Worm (Caenorhabditis elegans) whole organism, young adult: Measurements from ENCODE around the gene ZC302.3.

Source experiments
- B0019.2 ChIP-seq: fragments of 200-800 bp; sonication (Bioruptor generic); conservative IDR thresholded peaks from 2 replicates; pipeline ENCODE4 v1.3.6; 2022; ENCODE audit warnings: missing genetic modification reagents, missing genetic modification characterization, missing compliant biosample characterization
- B0336.3 ChIP-seq: fragments of 200-800 bp; sonication (Bioruptor generic); IDR thresholded peaks from 2 replicates; pipeline ENCODE4 v1.3.6; 2022; ENCODE audit warnings: missing genetic modification characterization, missing compliant biosample characterization
- D2030.7 ChIP-seq: fragments of 200-800 bp; sonication (Bioruptor generic); IDR thresholded peaks from 2 replicates; pipeline ENCODE4 v1.3.6; 2022; ENCODE audit warnings: missing genetic modification reagents, missing genetic modification characterization, missing compliant biosample characterization
- F22D6.2 ChIP-seq: sonication (generic microtip); optimal IDR thresholded peaks from 2 replicates; lab custom pipeline; 2016; ENCODE audit warnings: mild to moderate bottlenecking, missing genetic modification characterization, missing compliant biosample characterization
- F37B4.10 ChIP-seq: fragments of 200-800 bp; sonication (Bioruptor generic); IDR thresholded peaks from 2 replicates; pipeline ENCODE4 v1.3.6; 2022; ENCODE audit warnings: missing genetic modification characterization, missing compliant biosample characterization
- F49E8.2 ChIP-seq: sonication (generic microtip); optimal IDR thresholded peaks from 3 replicates; lab custom pipeline; 2017; ENCODE audit warnings: missing genetic modification characterization, mild to moderate bottlenecking, missing compliant biosample characterization, antibody characterized with exemption, moderate library complexity; ENCODE audit not compliant: insufficient read depth
- atf-7 ChIP-seq: sonication (generic microtip); optimal IDR thresholded peaks from 2 replicates; lab custom pipeline; 2017; ENCODE audit warnings: mild to moderate bottlenecking, missing genetic modification characterization, missing compliant biosample characterization
- attf-3 ChIP-seq: fragments of 200-800 bp; sonication (Bioruptor generic); conservative IDR thresholded peaks from 2 replicates; pipeline ENCODE4 v1.3.6; 2022; ENCODE audit warnings: missing genetic modification reagents, missing genetic modification characterization, missing compliant biosample characterization
- attf-5 ChIP-seq: fragments of 200-800 bp; sonication (Bioruptor generic); optimal IDR thresholded peaks from 2 replicates; lab custom pipeline; 2018; ENCODE audit warnings: mild to moderate bottlenecking, missing genetic modification characterization, missing compliant biosample characterization
- attf-6 ChIP-seq: fragments of 200-800 bp; sonication (Bioruptor generic); IDR thresholded peaks from 2 replicates; pipeline ENCODE4 v1.3.6; 2022; ENCODE audit warnings: missing genetic modification reagents, missing genetic modification characterization, missing compliant biosample characterization
- bed-1 ChIP-seq: fragments of 200-800 bp; sonication (Bioruptor generic); IDR thresholded peaks from 2 replicates; pipeline ENCODE4 v1.3.6; 2022; ENCODE audit warnings: missing genetic modification reagents, missing genetic modification characterization, missing compliant biosample characterization
- cebp-1 ChIP-seq, 2 experiments: fragments of 200-800 bp in 1 of 2; sonication (Bioruptor generic) in 1 of 2; sonication (generic microtip) in 1 of 2; IDR thresholded peaks in 1 of 2; optimal IDR thresholded peaks in 1 of 2; 2 replicates each; pipeline versions ENCODE4 v1.3.6 to Lab custom; 2017 to 2022; ENCODE audit warnings: missing compliant biosample characterization in 2 of 2, missing genetic modification characterization in 2 of 2, mild to moderate bottlenecking in 1 of 2, missing genetic modification reagents in 1 of 2, moderate library complexity in 1 of 2
- ceh-58 ChIP-seq: fragments of 200-800 bp; sonication (Bioruptor generic); IDR thresholded peaks from 2 replicates; pipeline ENCODE4 v1.3.6; 2022; ENCODE audit warnings: missing genetic modification characterization, missing compliant biosample characterization
- die-1 ChIP-seq: sonication (generic microtip); optimal IDR thresholded peaks from 2 replicates; lab custom pipeline; 2016; ENCODE audit warnings: missing genotype, mild to moderate bottlenecking, missing genetic modification characterization, missing compliant biosample characterization
- dpl-1 ChIP-seq: fragments of 150-350 bp; optimal IDR thresholded peaks from 2 replicates; lab custom pipeline; 2014; ENCODE audit warnings: missing biosample characterization, missing genetic modification reagents, missing genetic modification characterization
- egl-44 ChIP-seq: fragments of 200-800 bp; sonication (Bioruptor generic); IDR thresholded peaks from 2 replicates; pipeline ENCODE4 v1.3.6; 2022; ENCODE audit warnings: missing genetic modification reagents, missing genetic modification characterization, missing compliant biosample characterization
- ekl-4 ChIP-seq: fragments of 200-800 bp; sonication (Bioruptor generic); IDR thresholded peaks from 2 replicates; pipeline ENCODE4 v1.3.6; 2022; ENCODE audit warnings: missing genetic modification reagents, missing genetic modification characterization, missing compliant biosample characterization
- ets-4 ChIP-seq: fragments of 200-800 bp; sonication (Bioruptor generic); optimal IDR thresholded peaks from 2 replicates; lab custom pipeline; 2018; ENCODE audit warnings: mild to moderate bottlenecking, missing genetic modification characterization, missing compliant biosample characterization
- fkh-3 ChIP-seq: sonication (generic microtip); optimal IDR thresholded peaks from 2 replicates; lab custom pipeline; 2016; ENCODE audit warnings: mild to moderate bottlenecking, missing genetic modification characterization, missing compliant biosample characterization
- hlh-12 ChIP-seq: sonication (generic microtip); optimal IDR thresholded peaks from 2 replicates; lab custom pipeline; 2016; ENCODE audit warnings: missing genetic modification characterization, missing compliant biosample characterization
- hlh-26 ChIP-seq: fragments of 200-800 bp; sonication (Bioruptor generic); conservative IDR thresholded peaks from 2 replicates; pipeline ENCODE4 v1.3.6; 2022; ENCODE audit warnings: missing genetic modification reagents, missing genetic modification characterization, missing compliant biosample characterization
- let-607 ChIP-seq, 2 experiments: fragments of 200-800 bp in 1 of 2; sonication (Bioruptor generic) in 1 of 2; sonication (generic microtip) in 1 of 2; optimal IDR thresholded peaks; 2 replicates each; lab custom pipeline; 2016 to 2018; ENCODE audit warnings: mild to moderate bottlenecking in 2 of 2, missing compliant biosample characterization in 2 of 2, missing genetic modification characterization in 2 of 2, moderate library complexity in 2 of 2, missing genotype in 1 of 2
- lin-35 ChIP-seq, 3 experiments: fragments of 150-350 bp in 2 of 3; sonication (generic microtip) in 1 of 3; optimal IDR thresholded peaks; 2 replicates each; lab custom pipeline; 2014 to 2018; ENCODE audit warnings: missing biosample characterization in 3 of 3, missing genetic modification characterization in 3 of 3, missing genetic modification reagents in 3 of 3
- lsl-1 ChIP-seq: fragments of 200-800 bp; sonication (Bioruptor generic); optimal IDR thresholded peaks from 2 replicates; lab custom pipeline; 2018; ENCODE audit warnings: mild to moderate bottlenecking, missing genetic modification characterization, moderate library complexity, missing compliant biosample characterization
- lsy-27 ChIP-seq: sonication (generic microtip); optimal IDR thresholded peaks from 2 replicates; lab custom pipeline; 2017; ENCODE audit warnings: missing genetic modification characterization, mild to moderate bottlenecking, missing compliant biosample characterization, antibody characterized with exemption, missing genotype, borderline replicate concordance; ENCODE audit not compliant: insufficient read depth
- madf-10 ChIP-seq: sonication (generic microtip); optimal IDR thresholded peaks from 2 replicates; lab custom pipeline; 2016; ENCODE audit warnings: mild to moderate bottlenecking, missing genetic modification characterization, missing compliant biosample characterization
- nfyb-1 ChIP-seq: fragments of 200-800 bp; sonication (Bioruptor generic); IDR thresholded peaks from 2 replicates; pipeline ENCODE4 v1.3.6; 2022; ENCODE audit warnings: missing genetic modification reagents, missing genetic modification characterization, missing compliant biosample characterization
- nhr-80 ChIP-seq: sonication (generic microtip); optimal IDR thresholded peaks from 2 replicates; lab custom pipeline; 2016; ENCODE audit warnings: missing genetic modification characterization, missing compliant biosample characterization
- nhr-90 ChIP-seq: sonication (generic microtip); optimal IDR thresholded peaks from 2 replicates; lab custom pipeline; 2016; ENCODE audit warnings: missing genotype, mild to moderate bottlenecking, missing genetic modification characterization, missing compliant biosample characterization
- rec-8 ChIP-seq, 2 experiments: sonication (generic microtip); optimal IDR thresholded peaks; 2 replicates each; lab custom pipeline; 2016; ENCODE audit warnings: mild to moderate bottlenecking in 2 of 2, missing genetic modification characterization in 2 of 2, missing genetic modification reagents in 2 of 2, missing genotype in 2 of 2, missing biosample characterization in 1 of 2, missing compliant biosample characterization in 1 of 2, moderate library complexity in 1 of 2
- rpc-1 ChIP-seq, 2 experiments: fragments of 150-350 bp in 1 of 2; sonication (generic microtip) in 1 of 2; optimal IDR thresholded peaks; 2 replicates each; lab custom pipeline; 2014 to 2018; ENCODE audit warnings: missing biosample characterization in 1 of 2, missing genetic modification characterization in 1 of 2, missing genetic modification reagents in 1 of 2, missing genotype in 1 of 2
- snpc-1.1 ChIP-seq: sonication (generic microtip); optimal IDR thresholded peaks from 2 replicates; lab custom pipeline; 2017; ENCODE audit warnings: missing genetic modification characterization, mild to moderate bottlenecking, missing compliant biosample characterization, antibody characterized with exemption, moderate library complexity, missing genotype, missing genetic modification reagents; ENCODE audit not compliant: insufficient read depth
- snpc-3.4 ChIP-seq: sonication (generic microtip); optimal IDR thresholded peaks from 2 replicates; lab custom pipeline; 2017; ENCODE audit warnings: missing genetic modification characterization, mild to moderate bottlenecking, missing compliant biosample characterization, antibody characterized with exemption, moderate library complexity, missing genotype, missing genetic modification reagents
- ztf-22 ChIP-seq: fragments of 200-800 bp; sonication (Bioruptor generic); optimal IDR thresholded peaks from 2 replicates; lab custom pipeline; 2018; ENCODE audit warnings: mild to moderate bottlenecking, missing genetic modification characterization, moderate library complexity, missing compliant biosample characterization
- ztf-25 ChIP-seq: fragments of 200-800 bp; sonication (Bioruptor generic); IDR thresholded peaks from 2 replicates; pipeline ENCODE4 v1.3.6; 2022; ENCODE audit warnings: missing genetic modification reagents, missing genetic modification characterization, missing compliant biosample characterization

ZC302.3 gene

DNA sequence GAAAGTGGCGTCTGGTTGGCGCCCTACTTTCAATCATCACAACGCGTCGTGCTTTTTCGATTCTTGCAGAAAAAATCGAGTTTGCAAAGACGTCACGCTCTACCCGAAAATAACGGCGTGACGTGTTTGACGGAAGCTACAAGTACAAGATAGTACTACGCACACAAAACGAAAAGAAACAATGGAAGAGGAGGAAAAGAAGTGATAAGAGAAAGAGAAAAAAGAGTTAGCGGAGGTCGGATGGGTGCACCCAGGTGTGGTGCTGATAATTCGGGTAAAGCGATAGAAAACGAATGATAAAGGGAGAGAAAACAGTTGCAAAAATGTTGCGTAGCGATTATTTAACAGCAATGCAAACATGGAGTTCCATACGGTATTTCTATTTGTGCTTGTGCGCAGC is 14.6 kb downstream of the ZC302.3 start:
- TF ChIP-seq let-607 (tag; optimal IDR thresholded peaks at IDR 0.05; lab: Kevin White, UChicago) (no peak), nhr-80 (tag; lab: Kevin White, UChicago) (peak; percentile 86)

DNA sequence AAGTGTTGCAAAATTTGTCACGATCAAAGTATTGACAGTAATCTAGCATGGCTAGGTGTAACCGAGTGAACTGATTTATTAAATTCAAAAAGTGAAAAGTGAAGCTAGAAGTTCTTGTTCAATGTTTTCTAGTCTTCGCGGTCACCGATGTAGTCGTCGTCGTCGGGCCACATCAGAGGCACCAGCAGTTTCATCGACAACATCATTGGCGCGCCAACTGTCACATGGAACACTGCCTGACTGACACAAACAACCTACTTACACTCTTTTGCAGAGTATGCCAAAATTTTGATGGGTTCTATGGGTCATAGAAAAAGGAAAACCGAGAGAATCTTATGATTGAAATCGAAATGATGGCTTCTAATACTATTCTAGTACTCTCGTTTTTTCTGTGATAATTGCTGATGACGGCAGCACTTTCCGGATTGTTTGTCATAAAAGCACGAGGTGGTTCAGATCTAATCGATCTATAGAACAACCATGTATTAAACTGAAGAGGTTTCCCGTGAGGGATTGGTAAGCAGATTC is 15.8 kb downstream of the ZC302.3 start:
- TF ChIP-seq F22D6.2 (tag; lab: Kevin White, UChicago) (no peak), B0336.3 (GFP tag; lab: Robert Waterston, UW) (no peak), ceh-58 (GFP tag; lab: Robert Waterston, UW) (no peak), ekl-4 (0 out of 2 replicates have a peak, but pooled peaks have one; percentile 9), madf-10 (tag; lab: Kevin White, UChicago) (no peak), ztf-25 (no peak), cebp-1 (GFP tag; IDR thresholded peaks at IDR 0.05; lab: Robert Waterston, UW) (0 out of 2 replicates have a peak, but pooled peaks have one; percentile 10), cebp-1 (tag; optimal IDR thresholded peaks at IDR 0.05; lab: Kevin White, UChicago) (no peak)

DNA sequence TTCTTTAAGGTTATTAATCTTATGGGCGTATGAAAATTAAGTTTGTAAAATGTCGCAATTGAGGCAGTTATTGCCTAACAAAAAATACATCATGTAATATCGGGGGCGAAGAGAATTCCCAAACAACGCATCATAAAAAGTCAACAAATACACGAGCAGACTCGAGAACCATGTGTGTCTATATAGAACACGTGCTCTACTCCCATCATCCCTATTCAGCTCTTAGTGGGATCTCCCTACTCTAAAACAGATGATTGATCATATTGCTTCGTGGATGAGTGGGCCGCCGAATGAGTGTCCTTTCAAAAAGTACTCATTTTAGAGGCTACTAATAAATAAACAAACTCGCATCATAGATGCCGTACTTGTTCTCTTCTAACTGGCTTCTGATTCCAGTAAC is 16.8 kb downstream of the ZC302.3 start:
- no peak for TF ChIP-seq dpl-1
- no peak for TF ChIP-seq B0019.2 (GFP tag; lab: Robert Waterston, UW)
- TF ChIP-seq lsy-27: no peak
- TF ChIP-seq nfyb-1: no peak
- TF ChIP-seq attf-6 (GFP tag; lab: Robert Waterston, UW): no peak
- no peak for TF ChIP-seq lsl-1
- no peak for TF ChIP-seq ceh-58 (GFP tag; lab: Robert Waterston, UW)
- TF ChIP-seq snpc-1.1 (tag; lab: Kevin White, UChicago): no peak
- no peak for TF ChIP-seq atf-7
- TF ChIP-seq rec-8 (tag; optimal IDR thresholded peaks at IDR 0.05; lab: Kevin White, UChicago): no peak
- TF ChIP-seq attf-5: no peak
- TF ChIP-seq ztf-22 (GFP tag; lab: Kevin White, UChicago): no peak
- no peak for TF ChIP-seq F37B4.10 (GFP tag; lab: Robert Waterston, UW)
- no peak for TF ChIP-seq die-1 (tag; lab: Kevin White, UChicago)
- TF ChIP-seq hlh-12 (tag; lab: Kevin White, UChicago): no peak

DNA sequence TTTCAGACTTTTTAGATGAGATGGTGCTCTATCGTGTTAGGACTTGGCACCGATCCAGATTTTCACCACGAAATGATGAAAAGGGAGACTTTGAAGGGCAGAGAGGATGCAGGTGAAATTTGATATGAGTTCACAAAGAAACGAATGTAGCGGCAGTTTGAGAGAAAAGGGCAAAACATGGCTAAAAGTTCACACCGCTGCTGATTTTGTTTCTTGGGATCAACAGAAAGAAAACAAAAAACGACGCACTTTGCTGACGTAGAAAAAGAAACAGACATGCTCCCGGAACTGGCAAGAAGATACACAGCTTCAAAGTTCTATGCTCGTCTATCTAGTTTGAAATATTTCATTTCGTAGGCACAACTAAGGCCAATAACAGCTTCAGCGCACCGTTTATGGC is 17.7 kb downstream of the ZC302.3 start:
- TF ChIP-seq rpc-1 (optimal IDR thresholded peaks at IDR 0.05; lab: Kevin White, UChicago): no peak
- TF ChIP-seq rpc-1 (tag; optimal IDR thresholded peaks at IDR 0.05; lab: Kevin White, UChicago): no peak
- TF ChIP-seq nhr-90 (tag; lab: Kevin White, UChicago): no peak
- no peak for TF ChIP-seq F49E8.2
- no peak for TF ChIP-seq lsl-1
- TF ChIP-seq D2030.7 (GFP tag; lab: Robert Waterston, UW): no peak
- no peak for TF ChIP-seq ztf-25
- TF ChIP-seq attf-3: no peak
- no peak for TF ChIP-seq snpc-3.4 (tag; lab: Kevin White, UChicago)
- TF ChIP-seq ets-4: no peak
- no peak for TF ChIP-seq lin-35 (GFP tag; optimal IDR thresholded peaks at IDR 0.05; lab: Kevin White, UChicago)
- TF ChIP-seq egl-44 (GFP tag; lab: Robert Waterston, UW): no peak
- TF ChIP-seq fkh-3 (tag; lab: Kevin White, UChicago): no peak
- TF ChIP-seq F37B4.10 (GFP tag; lab: Robert Waterston, UW): no peak
- TF ChIP-seq bed-1 (GFP tag; lab: Robert Waterston, UW): no peak
- no peak for TF ChIP-seq hlh-26
